Worm (Caenorhabditis elegans): ENCODE results near the gene str-227.

- no peak for TF ChIP-seq him-1 (tag; optimal IDR thresholded peaks at IDR 0.05)
- no peak for TF ChIP-seq W03F9.2 (tag; optimal IDR thresholded peaks at IDR 0.05)
Measured at ce11 chrV:3507691-3508090, 10.3 kb upstream of the str-227 start, which contains the start of gene str-225.

Data from whole organism, L4/young adult.